Worm (Caenorhabditis elegans): Measurements from ENCODE around the gene srx-128.

DNA sequence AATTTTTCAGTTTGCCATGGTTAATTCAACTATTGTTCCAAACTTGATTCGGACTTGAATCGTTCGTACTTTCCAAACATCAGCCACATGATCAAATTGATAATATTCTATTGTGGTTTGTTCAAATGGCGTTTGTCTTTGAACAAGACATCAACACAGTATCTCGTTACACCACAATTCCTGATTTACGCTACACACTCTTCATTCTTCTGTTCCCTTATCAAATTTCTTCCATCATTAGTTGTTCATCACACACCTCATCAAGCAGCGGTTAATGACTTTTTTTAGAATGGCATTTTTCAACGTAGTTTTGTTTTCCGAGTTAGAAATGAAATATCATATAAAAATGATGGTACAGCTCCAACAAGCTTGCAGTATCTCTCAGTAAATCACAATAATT lies 41.0 kb downstream of the srx-128 start:
- TF ChIP-seq lin-15B (tag; optimal IDR thresholded peaks at IDR 0.05) = peak; percentile 14
- TF ChIP-seq egl-27 (tag; optimal IDR thresholded peaks at IDR 0.05) = no peak
- TF ChIP-seq unc-39 (tag; optimal IDR thresholded peaks at IDR 0.05) = no peak
- no peak for TF ChIP-seq fkh-10 (GFP tag; optimal IDR thresholded peaks at IDR 0.05)
- TF ChIP-seq nhr-11 (tag; optimal IDR thresholded peaks at IDR 0.05) = no peak
- no peak for TF ChIP-seq nhr-28 (tag; optimal IDR thresholded peaks at IDR 0.05)
- no peak for TF ChIP-seq pha-4 (tag; optimal IDR thresholded peaks at IDR 0.05)

All from whole organism, L3 larva.